Worm (Caenorhabditis elegans) whole organism, L2 larva: ENCODE results near the gene sru-9.
"Not testable (repeated sequence)": the region's sequence is repeated elsewhere in the genome, so short reads cannot be mapped to it uniquely, and the experiment has no call there.

Source experiments
- alr-1 ChIP-seq: fragments of 150-350 bp; optimal IDR thresholded peaks from 2 replicates; lab custom pipeline; 2014; ENCODE audit warnings: missing biosample characterization, missing genetic modification characterization
- ama-1 ChIP-seq: fragments of 150-350 bp; optimal IDR thresholded peaks from 2 replicates; lab custom pipeline; 2018; ENCODE audit warnings: inconsistent platforms
- ceh-16 ChIP-seq: fragments of 150-350 bp; optimal IDR thresholded peaks from 2 replicates; lab custom pipeline; 2014; ENCODE audit warnings: missing biosample characterization, missing genetic modification characterization
- dmd-4 ChIP-seq: sonication (generic microtip); optimal IDR thresholded peaks from 2 replicates; lab custom pipeline; 2017; ENCODE audit warnings: missing biosample characterization, missing genetic modification characterization
- fos-1 ChIP-seq: fragments of 150-350 bp; optimal IDR thresholded peaks from 2 replicates; lab custom pipeline; 2014; ENCODE audit warnings: missing biosample characterization, missing genetic modification characterization
- lin-13 ChIP-seq: fragments of 150-350 bp; optimal IDR thresholded peaks from 2 replicates; lab custom pipeline; 2014; ENCODE audit warnings: missing biosample characterization, missing genetic modification reagents, missing genetic modification characterization
- lin-39 ChIP-seq: fragments of 150-350 bp; optimal IDR thresholded peaks from 2 replicates; lab custom pipeline; 2014; ENCODE audit warnings: missing biosample characterization, missing genetic modification reagents, missing genetic modification characterization
- lsy-2 ChIP-seq, 2 experiments: fragments of 150-350 bp in 1 of 2; sonication (generic microtip) in 1 of 2; optimal IDR thresholded peaks; 2 replicates each; lab custom pipeline; 2014 to 2017; ENCODE audit warnings: missing biosample characterization in 2 of 2, missing genetic modification characterization in 2 of 2
- mdl-1 ChIP-seq, 2 experiments: fragments of 150-350 bp in 1 of 2; sonication (generic microtip) in 1 of 2; optimal IDR thresholded peaks; 2 replicates each; lab custom pipeline; 2017; ENCODE audit warnings: missing biosample characterization in 2 of 2, missing genetic modification characterization in 2 of 2
- nhr-11 ChIP-seq: fragments of 150-350 bp; optimal IDR thresholded peaks from 2 replicates; lab custom pipeline; 2014; ENCODE audit warnings: missing biosample characterization, missing genetic modification characterization
- nhr-12 ChIP-seq: fragments of 150-350 bp; optimal IDR thresholded peaks from 2 replicates; lab custom pipeline; 2014; ENCODE audit warnings: missing biosample characterization, missing genetic modification characterization
- nhr-25 ChIP-seq: fragments of 150-350 bp; sonication (generic microtip); optimal IDR thresholded peaks from 3 replicates; lab custom pipeline; 2014; ENCODE audit warnings: missing biosample characterization, missing genetic modification characterization
- zag-1 ChIP-seq: fragments of 150-350 bp; optimal IDR thresholded peaks from 2 replicates; lab custom pipeline; 2014; ENCODE audit warnings: missing biosample characterization, missing genetic modification characterization

- not testable (repeated sequence) for TF ChIP-seq mdl-1 (tag; optimal IDR thresholded peaks at IDR 0.05; lab: Kevin White, UChicago); nhr-25 (tag; lab: Kevin White, UChicago); nhr-12; lin-39 (tag; lab: Kevin White, UChicago); dmd-4 (tag; lab: Kevin White, UChicago); lsy-2 (tag; optimal IDR thresholded peaks at IDR 0.05; lab: Kevin White, UChicago); lin-13 (GFP tag; lab: Kevin White, UChicago); ama-1 (lab: Kevin White, UChicago); fos-1 (tag; lab: Kevin White, UChicago); zag-1 (tag; lab: Kevin White, UChicago); nhr-11 (tag; lab: Kevin White, UChicago); ceh-16 (tag; lab: Kevin White, UChicago); alr-1 (tag; lab: Kevin White, UChicago)
Observed at ce11 chrIV:13597813-13598212, 9.0 kb downstream of the sru-9 start, which contains the start of gene Y45F10B.9.
